Fruit fly (Drosophila melanogaster) whole organism, prepupa: ENCODE measurements around the gene Cdc23.

Experiments
- Blimp-1 ChIP-seq: fragments of 200-800 bp; sonication (Bioruptor generic); optimal IDR thresholded peaks from 3 replicates; lab custom pipeline; 2017; ENCODE audit warnings: missing biosample characterization, missing genetic modification characterization, mild to moderate bottlenecking, moderate library complexity, missing genetic modification reagents
- CG10631 ChIP-seq: fragments of 200-800 bp; sonication (Bioruptor generic); optimal IDR thresholded peaks from 2 replicates; lab custom pipeline; 2016; ENCODE audit warnings: missing biosample characterization, missing genetic modification characterization
- CG10669 ChIP-seq: fragments of 200-800 bp; sonication (Bioruptor generic); optimal IDR thresholded peaks from 3 replicates; lab custom pipeline; 2018; ENCODE audit warnings: missing biosample characterization, mild to moderate bottlenecking, missing genetic modification characterization, moderate library complexity
- CG11294 ChIP-seq: fragments of 200-800 bp; sonication (Bioruptor generic); IDR thresholded peaks from 2 replicates; pipeline ENCODE4 v1.3.6; 2022; ENCODE audit warnings: missing biosample characterization, missing genetic modification characterization
- CG11762 ChIP-seq: fragments of 200-800 bp; sonication (Bioruptor generic); optimal IDR thresholded peaks from 3 replicates; lab custom pipeline; 2016; ENCODE audit warnings: missing biosample characterization, missing genetic modification characterization; ENCODE audit not compliant: insufficient read depth
- CG11902 ChIP-seq: fragments of 200-800 bp; sonication (Bioruptor generic); optimal IDR thresholded peaks from 3 replicates; lab custom pipeline; 2016; ENCODE audit warnings: missing biosample characterization, missing genetic modification characterization
- CG15336 ChIP-seq: fragments of 200-800 bp; sonication (Bioruptor generic); IDR thresholded peaks from 2 replicates; pipeline ENCODE4 v1.3.6; 2022; ENCODE audit warnings: missing biosample characterization, missing genetic modification characterization
- CG1621 ChIP-seq: fragments of 200-800 bp; sonication (Bioruptor generic); optimal IDR thresholded peaks from 3 replicates; lab custom pipeline; 2018; ENCODE audit warnings: missing biosample characterization, mild to moderate bottlenecking, missing genetic modification characterization
- CG16779 ChIP-seq: fragments of 200-800 bp; sonication (Bioruptor generic); optimal IDR thresholded peaks from 3 replicates; lab custom pipeline; 2017; ENCODE audit warnings: missing biosample characterization, mild to moderate bottlenecking, missing genetic modification characterization
- CG3032 ChIP-seq: fragments of 200-800 bp; optimal IDR thresholded peaks from 2 replicates; lab custom pipeline; 2019; ENCODE audit warnings: missing biosample characterization, mild to moderate bottlenecking, missing genetic modification characterization, moderate library complexity
- CG32006 ChIP-seq: fragments of 200-800 bp; sonication (Bioruptor generic); optimal IDR thresholded peaks from 3 replicates; lab custom pipeline; 2017; ENCODE audit warnings: missing biosample characterization, mild to moderate bottlenecking, missing genetic modification characterization
- CG34406 ChIP-seq: fragments of 200-800 bp; sonication (Bioruptor generic); optimal IDR thresholded peaks from 3 replicates; lab custom pipeline; 2016; ENCODE audit warnings: missing biosample characterization, missing genetic modification characterization
- CG3919 ChIP-seq: fragments of 200-800 bp; sonication (Bioruptor generic); optimal IDR thresholded peaks from 3 replicates; lab custom pipeline; 2016; ENCODE audit warnings: missing biosample characterization, missing genetic modification characterization
- CG4318 ChIP-seq: fragments of 200-800 bp; sonication (Bioruptor generic); optimal IDR thresholded peaks from 3 replicates; lab custom pipeline; 2017; ENCODE audit warnings: missing biosample characterization, mild to moderate bottlenecking, missing genetic modification characterization
- CG6163 ChIP-seq: fragments of 200-800 bp; sonication (Bioruptor generic); IDR thresholded peaks from 3 replicates; pipeline ENCODE4 v1.3.6; 2022; ENCODE audit warnings: missing biosample characterization, missing genetic modification characterization
- CG6792 ChIP-seq: fragments of 200-800 bp; sonication (Bioruptor generic); optimal IDR thresholded peaks from 3 replicates; lab custom pipeline; 2016; ENCODE audit warnings: missing biosample characterization, missing genetic modification characterization
- CG6808 ChIP-seq: fragments of 200-800 bp; sonication (Bioruptor generic); optimal IDR thresholded peaks from 3 replicates; lab custom pipeline; 2017; ENCODE audit warnings: missing biosample characterization, missing genetic modification characterization, mild to moderate bottlenecking, moderate library complexity, missing genetic modification reagents
- CG6854 ChIP-seq: fragments of 200-800 bp; sonication (Bioruptor generic); optimal IDR thresholded peaks from 2 replicates; lab custom pipeline; 2017; ENCODE audit warnings: missing biosample characterization, mild to moderate bottlenecking, missing genetic modification characterization
- CG7368 ChIP-seq: fragments of 200-800 bp; sonication (Bioruptor generic); optimal IDR thresholded peaks from 3 replicates; lab custom pipeline; 2016; ENCODE audit warnings: missing biosample characterization, missing genetic modification characterization
- CG8119 ChIP-seq: fragments of 200-800 bp; sonication (Bioruptor generic); IDR thresholded peaks from 3 replicates; pipeline ENCODE4 v1.3.6; 2022; ENCODE audit warnings: missing biosample characterization, missing genetic modification characterization
- CG8632 ChIP-seq: fragments of 200-800 bp; sonication (Bioruptor generic); optimal IDR thresholded peaks from 3 replicates; lab custom pipeline; 2016; ENCODE audit warnings: missing biosample characterization, missing genetic modification characterization
- CG9139 ChIP-seq: fragments of 200-800 bp; sonication (Bioruptor generic); optimal IDR thresholded peaks from 3 replicates; lab custom pipeline; 2017; ENCODE audit warnings: missing biosample characterization, mild to moderate bottlenecking, missing genetic modification characterization
- Eip75B ChIP-seq: fragments of 200-800 bp; sonication (Bioruptor generic); optimal IDR thresholded peaks from 3 replicates; lab custom pipeline; 2016; ENCODE audit warnings: missing biosample characterization, missing genetic modification characterization
- Eip78C ChIP-seq: fragments of 200-800 bp; sonication (Bioruptor generic); peaks from one replicate; lab custom pipeline; 2016; ENCODE audit warnings: missing biosample characterization, missing genetic modification characterization
- Eip93F ChIP-seq: fragments of 200-800 bp; sonication (Bioruptor generic); optimal IDR thresholded peaks from 2 replicates; lab custom pipeline; 2016; ENCODE audit warnings: missing biosample characterization, mild to moderate bottlenecking, missing genetic modification characterization
- Ets21C ChIP-seq: fragments of 200-800 bp; sonication (Bioruptor generic); optimal IDR thresholded peaks from 3 replicates; lab custom pipeline; 2016; ENCODE audit warnings: missing biosample characterization, missing genetic modification characterization
- Ets96B ChIP-seq: fragments of 200-800 bp; optimal IDR thresholded peaks from 2 replicates; lab custom pipeline; 2019; ENCODE audit warnings: missing biosample characterization, mild to moderate bottlenecking, missing genetic modification characterization, moderate library complexity
- Gug ChIP-seq: fragments of 200-800 bp; sonication (Bioruptor generic); IDR thresholded peaks from 2 replicates; pipeline ENCODE4 v1.3.6; 2022; ENCODE audit warnings: missing biosample characterization, missing genetic modification characterization
- Hr39 ChIP-seq: fragments of 200-800 bp; sonication (Bioruptor generic); optimal IDR thresholded peaks from 2 replicates; lab custom pipeline; 2016; ENCODE audit warnings: missing biosample characterization, missing genetic modification characterization
- Hr4 ChIP-seq: fragments of 200-800 bp; sonication (Bioruptor generic); optimal IDR thresholded peaks from 3 replicates; lab custom pipeline; 2016; ENCODE audit warnings: missing biosample characterization, missing genetic modification characterization
- Lpt ChIP-seq: fragments of 200-800 bp; sonication (Bioruptor generic); optimal IDR thresholded peaks from 3 replicates; lab custom pipeline; 2016; ENCODE audit warnings: missing biosample characterization, missing genetic modification characterization
- Met ChIP-seq: fragments of 200-800 bp; sonication (Bioruptor generic); optimal IDR thresholded peaks from 3 replicates; lab custom pipeline; 2016; ENCODE audit warnings: missing biosample characterization, missing genetic modification characterization
- OdsH ChIP-seq: fragments of 200-800 bp; sonication (Bioruptor generic); optimal IDR thresholded peaks from 3 replicates; lab custom pipeline; 2016; ENCODE audit warnings: missing biosample characterization, missing genetic modification characterization
- Sox102F ChIP-seq: fragments of 200-800 bp; sonication (Bioruptor generic); optimal IDR thresholded peaks from 2 replicates; lab custom pipeline; 2016; ENCODE audit warnings: missing biosample characterization, mild to moderate bottlenecking, missing genetic modification characterization
- Sox14 ChIP-seq: fragments of 200-800 bp; sonication (Bioruptor generic); optimal IDR thresholded peaks from 3 replicates; lab custom pipeline; 2016; ENCODE audit warnings: missing biosample characterization, missing genetic modification characterization
- Sox15 ChIP-seq: fragments of 200-800 bp; sonication (Bioruptor generic); optimal IDR thresholded peaks from 3 replicates; lab custom pipeline; 2016; ENCODE audit warnings: missing biosample characterization, missing genetic modification characterization
- achi ChIP-seq: fragments of 200-800 bp; sonication (Bioruptor generic); optimal IDR thresholded peaks from 3 replicates; lab custom pipeline; 2016; ENCODE audit warnings: missing biosample characterization, missing genetic modification characterization
- acj6 ChIP-seq: fragments of 200-800 bp; sonication (Bioruptor generic); optimal IDR thresholded peaks from 3 replicates; lab custom pipeline; 2016; ENCODE audit warnings: missing biosample characterization, missing genetic modification characterization
- cyc ChIP-seq: fragments of 200-800 bp; sonication (Bioruptor generic); optimal IDR thresholded peaks from 3 replicates; lab custom pipeline; 2016; ENCODE audit warnings: missing biosample characterization, missing genetic modification characterization
- dac ChIP-seq: fragments of 200-800 bp; sonication (Bioruptor generic); optimal IDR thresholded peaks from 2 replicates; lab custom pipeline; 2017; ENCODE audit warnings: missing biosample characterization, mild to moderate bottlenecking, missing genetic modification characterization
- dsx ChIP-seq: fragments of 200-800 bp; optimal IDR thresholded peaks from 3 replicates; lab custom pipeline; 2019; ENCODE audit warnings: missing biosample characterization, mild to moderate bottlenecking, missing genetic modification characterization, moderate library complexity; ENCODE audit not compliant: poor library complexity, severe bottlenecking
- eg ChIP-seq: fragments of 200-800 bp; sonication (Bioruptor generic); IDR thresholded peaks from 3 replicates; pipeline ENCODE4 v1.3.6; 2022; ENCODE audit warnings: missing biosample characterization, missing genetic modification characterization
- fd59A ChIP-seq: fragments of 200-800 bp; sonication (Bioruptor generic); optimal IDR thresholded peaks from 2 replicates; lab custom pipeline; 2017; ENCODE audit warnings: missing biosample characterization, mild to moderate bottlenecking, missing genetic modification characterization, missing genetic modification reagents
- fkh ChIP-seq: fragments of 200-800 bp; sonication (Bioruptor generic); optimal IDR thresholded peaks from 3 replicates; lab custom pipeline; 2017; ENCODE audit warnings: missing biosample characterization, mild to moderate bottlenecking, missing genetic modification characterization, moderate library complexity
- lz ChIP-seq: fragments of 200-800 bp; sonication (Bioruptor generic); optimal IDR thresholded peaks from 3 replicates; lab custom pipeline; 2016; ENCODE audit warnings: missing biosample characterization, missing genetic modification characterization
- net ChIP-seq: fragments of 200-800 bp; sonication (Bioruptor generic); optimal IDR thresholded peaks from 3 replicates; lab custom pipeline; 2016; ENCODE audit warnings: missing biosample characterization, missing genetic modification characterization
- pdm3 ChIP-seq: fragments of 200-800 bp; sonication (Bioruptor generic); optimal IDR thresholded peaks from 3 replicates; lab custom pipeline; 2016; ENCODE audit warnings: missing biosample characterization, missing genetic modification characterization
- salr ChIP-seq, 2 experiments: fragments of 200-800 bp; sonication (Bioruptor generic); optimal IDR thresholded peaks; 3 replicates each; lab custom pipeline; 2016 to 2018; ENCODE audit warnings: missing biosample characterization in 2 of 2, missing genetic modification characterization in 2 of 2, mild to moderate bottlenecking in 1 of 2
- spab ChIP-seq: fragments of 200-800 bp; sonication (Bioruptor generic); optimal IDR thresholded peaks from 2 replicates; lab custom pipeline; 2017; ENCODE audit warnings: missing biosample characterization, mild to moderate bottlenecking, missing genetic modification characterization, missing genetic modification reagents
- ss ChIP-seq, 2 experiments: fragments of 200-800 bp; sonication (Bioruptor generic); optimal IDR thresholded peaks; 2 replicates in 1 of 2; 3 replicates in 1 of 2; lab custom pipeline; 2017 to 2018; ENCODE audit warnings: mild to moderate bottlenecking in 2 of 2, missing biosample characterization in 2 of 2, missing genetic modification characterization in 2 of 2, moderate library complexity in 1 of 2
- svp ChIP-seq: fragments of 200-800 bp; sonication (Bioruptor generic); peaks from one replicate; lab custom pipeline; 2016; ENCODE audit warnings: missing biosample characterization, missing genetic modification characterization
- topi ChIP-seq: fragments of 200-800 bp; sonication (Bioruptor generic); optimal IDR thresholded peaks from 3 replicates; lab custom pipeline; 2016; ENCODE audit warnings: missing biosample characterization, missing genetic modification characterization

Cdc23 gene

dm6 chr2L:20463316-20463856 lies 4.2 kb downstream of the Cdc23 start, which contains the start of gene CG2493:
TSS of gene CG2493 (minus strand) at chr2L:20463444.
- TF ChIP-seq CG9139 (GFP tag; lab: Kevin White, UChicago) (no peak), CG32006 (GFP tag; lab: Kevin White, UChicago) (no peak), CG15336 (GFP tag; lab: Robert Waterston, UW) (no peak), topi (GFP tag; lab: Kevin White, UChicago) (peak; percentile 32), Gug (GFP tag; lab: Robert Waterston, UW) (peak; percentile 54; the same call in 1 of the 2 replicates), lz (GFP tag; lab: Kevin White, UChicago) (peak; percentile 24), Sox102F (GFP tag; lab: Kevin White, UChicago) (no peak), Eip78C (GFP tag; lab: Kevin White, UChicago) (peak; percentile 85), CG6808 (GFP tag; lab: Kevin White, UChicago) (peak; percentile 45), pdm3 (no peak), Sox14 (GFP tag; lab: Kevin White, UChicago) (peak; percentile 23), Blimp-1 (GFP tag; lab: Kevin White, UChicago) (no peak), eg (GFP tag; lab: Robert Waterston, UW) (peak; percentile 57; the same call in 2 of the 3 replicates), CG34406 (GFP tag; lab: Kevin White, UChicago) (no peak), Hr39 (peak; percentile 20), Met (GFP tag; lab: Kevin White, UChicago) (peak; percentile 3), acj6 (peak; percentile 1), fd59A (GFP tag; lab: Kevin White, UChicago) (no peak), Sox15 (GFP tag; lab: Kevin White, UChicago) (no peak), CG6854 (GFP tag; lab: Kevin White, UChicago) (no peak), achi (GFP tag; lab: Kevin White, UChicago) (peak; percentile 10), CG6792 (GFP tag; lab: Kevin White, UChicago) (no peak), CG6163 (GFP tag; lab: Robert Waterston, UW) (peak; percentile 26; the same call in 2 of the 3 replicates), Eip93F (GFP tag; lab: Kevin White, UChicago) (no peak), Ets21C (GFP tag; lab: Kevin White, UChicago) (no peak), ss (GFP tag; optimal IDR thresholded peaks at IDR 0.05; lab: Kevin White, UChicago) (no peak), CG11762 (peak; percentile 69), svp (peak; percentile 96), net (GFP tag; lab: Kevin White, UChicago) (no peak), CG4318 (GFP tag; lab: Kevin White, UChicago) (no peak), CG10631 (GFP tag; lab: Kevin White, UChicago) (peak; percentile 0), CG11294 (peak; percentile 23; the same call in 1 of the 2 replicates), OdsH (GFP tag; lab: Kevin White, UChicago) (peak; percentile 15), CG7368 (GFP tag; lab: Kevin White, UChicago) (peak; percentile 68), CG10669 (GFP tag; lab: Kevin White, UChicago) (peak; percentile 60), Eip75B (peak; percentile 29), CG8632 (GFP tag; lab: Kevin White, UChicago) (no peak), dsx (GFP tag; lab: Kevin White, UChicago) (peak; percentile 12), CG1621 (tag; lab: Kevin White, UChicago) (no peak), CG8119 (GFP tag; lab: Robert Waterston, UW) (no peak), Ets96B (tag; lab: Kevin White, UChicago) (peak; percentile 34), Lpt (GFP tag; lab: Kevin White, UChicago) (no peak), CG3032 (tag; lab: Kevin White, UChicago) (peak; percentile 66), CG16779 (tag; lab: Kevin White, UChicago) (no peak), CG11902 (no peak), CG3919 (GFP tag; lab: Kevin White, UChicago) (peak; percentile 59), cyc (GFP tag; lab: Kevin White, UChicago) (peak; percentile 45), fkh (GFP tag; lab: Kevin White, UChicago) (no peak), dac (GFP tag; lab: Kevin White, UChicago) (no peak), salr (GFP tag; optimal IDR thresholded peaks at IDR 0.05; lab: Kevin White, UChicago) (no peak), spab (GFP tag; lab: Kevin White, UChicago) (peak; percentile 34), Hr4 (GFP tag; lab: Kevin White, UChicago) (no peak)
